Worm (Caenorhabditis elegans) whole organism, midembryonic: Measurements from ENCODE around the gene nhr-218.

Source experiments
- klf-2 ChIP-seq: fragments of 200-800 bp; sonication (Bioruptor generic); conservative IDR thresholded peaks from 2 replicates; pipeline ENCODE4 v1.3.6; 2022; ENCODE audit warnings: missing genetic modification reagents, missing genetic modification characterization, missing compliant biosample characterization
- ref-1 ChIP-seq: fragments of 200-800 bp; sonication (Bioruptor generic); conservative IDR thresholded peaks from 2 replicates; pipeline ENCODE4 v1.3.6; 2022; ENCODE audit warnings: missing genetic modification reagents, missing genetic modification characterization, missing compliant biosample characterization

DNA sequence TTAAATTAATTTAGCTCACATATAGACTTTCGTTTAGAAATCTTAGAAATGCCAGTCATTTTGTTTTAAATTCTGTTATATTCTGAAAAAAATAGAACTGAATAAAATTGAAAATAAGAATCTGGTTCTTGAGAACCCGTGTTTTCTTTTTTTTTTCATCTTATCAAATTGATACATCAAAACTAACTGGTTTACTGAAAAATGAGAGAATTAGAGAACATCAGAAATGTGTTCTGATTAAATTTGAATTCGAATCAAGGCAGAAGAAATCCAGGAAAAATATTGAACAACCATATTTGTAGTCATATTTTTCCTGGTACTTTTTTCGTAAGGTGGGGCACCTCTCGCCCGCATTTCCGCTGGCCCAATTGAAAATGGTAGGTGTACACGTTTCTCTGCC lies 39.7 kb upstream of the nhr-218 start, which contains the start of gene F11A5.15:
- TF ChIP-seq ref-1 (GFP tag; lab: Robert Waterston, UW) (no peak), klf-2 (GFP tag; lab: Robert Waterston, UW) (no peak)
